Fruit fly (Drosophila melanogaster): Measurements from ENCODE around the gene CG33658.

CG33658 gene

DNA sequence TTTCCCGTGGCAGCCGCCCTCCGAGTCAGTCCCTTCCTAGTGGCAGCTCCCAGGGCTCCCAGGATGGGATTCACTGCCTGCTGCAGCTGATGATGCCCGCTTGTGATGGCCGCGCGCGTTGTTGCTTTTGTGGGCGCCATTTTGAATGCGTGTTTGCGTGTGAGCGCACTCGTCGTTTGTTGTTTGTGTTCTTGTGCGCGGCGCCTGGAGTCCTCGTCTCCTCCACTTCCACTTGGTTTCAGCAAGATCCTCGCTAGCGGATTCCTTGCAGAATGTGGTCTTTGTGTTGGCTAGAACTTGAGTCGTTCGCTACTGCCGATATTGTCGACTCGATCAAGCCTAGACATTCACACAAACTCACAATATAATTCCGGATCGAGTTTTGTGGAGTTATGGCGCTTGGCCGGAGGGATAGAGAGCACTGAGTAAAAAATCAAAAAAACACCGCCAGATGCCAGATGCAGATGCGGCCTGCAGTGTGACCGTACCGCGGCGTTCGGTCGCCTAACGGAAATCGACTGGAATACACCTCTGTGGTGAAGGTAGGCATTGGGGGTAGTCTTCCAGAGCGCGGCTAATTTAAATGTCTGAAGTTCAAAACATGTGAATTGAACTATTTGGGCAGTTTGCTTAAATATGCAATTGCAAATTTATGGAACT is 29.6 kb upstream of the CG33658 start, which contains the start of gene CycB3 (continued):
- TF ChIP-seq E2f2 (GFP tag; IDR thresholded peaks at IDR 0.05) (peak; percentile 100), corto (GFP tag; optimal IDR thresholded peaks at IDR 0.05) (no peak), rib (GFP tag; IDR thresholded peaks at IDR 0.05) (no peak), sima (GFP tag; optimal IDR thresholded peaks at IDR 0.05) (no peak), CG5953 (GFP tag; IDR thresholded peaks at IDR 0.05) (no peak), CG16815 (GFP tag; optimal IDR thresholded peaks at IDR 0.05) (no peak), vfl (GFP tag; optimal IDR thresholded peaks at IDR 0.05) (no peak), CG11398 (GFP tag; optimal IDR thresholded peaks at IDR 0.05) (no peak), caup (GFP tag; optimal IDR thresholded peaks at IDR 0.05; ENCODE audit: severe bottlenecking) (peak; percentile 49), CG12769 (tag; optimal IDR thresholded peaks at IDR 0.05) (no peak), CG30431 (GFP tag; optimal IDR thresholded peaks at IDR 0.05) (no peak), CG4617 (GFP tag; optimal IDR thresholded peaks at IDR 0.05; ENCODE audit: borderline replicate concordance) (peak; percentile 19), Dad (GFP tag; optimal IDR thresholded peaks at IDR 0.05) (peak; percentile 2), CHES-1-like (GFP tag; optimal IDR thresholded peaks at IDR 0.05) (peak; percentile 39), maf-S (GFP tag; optimal IDR thresholded peaks at IDR 0.05) (no peak), CG43689 (GFP tag; IDR thresholded peaks at IDR 0.05) (no peak), cato (GFP tag; optimal IDR thresholded peaks at IDR 0.05; ENCODE audit: borderline replicate concordance) (no peak), pnt (GFP tag; optimal IDR thresholded peaks at IDR 0.05) (no peak), CG14860 (GFP tag; IDR thresholded peaks at IDR 0.05; ENCODE audit: partially characterized antibody) (no peak), usp (GFP tag; optimal IDR thresholded peaks at IDR 0.05) (no peak), sug (tag; optimal IDR thresholded peaks at IDR 0.05) (no peak), CG3995 (GFP tag; optimal IDR thresholded peaks at IDR 0.05) (no peak), lbe (GFP tag; optimal IDR thresholded peaks at IDR 0.05) (no peak), abd-A (tag; optimal IDR thresholded peaks at IDR 0.05) (no peak), NC2β (GFP tag; optimal IDR thresholded peaks at IDR 0.05) (peak; percentile 51), ro (GFP tag; IDR thresholded peaks at IDR 0.05) (no peak), Lhr (GFP tag; optimal IDR thresholded peaks at IDR 0.05) (peak; percentile 43), Abd-B (GFP tag; optimal IDR thresholded peaks at IDR 0.05) (no peak), yki (optimal IDR thresholded peaks at IDR 0.05) (no peak), CG8944 (GFP tag; optimal IDR thresholded peaks at IDR 0.05) (no peak), Sry-δ (GFP tag; optimal IDR thresholded peaks at IDR 0.05) (peak; percentile 58), CG13894 (tag; optimal IDR thresholded peaks at IDR 0.05) (no peak), Atf6 (GFP tag; IDR thresholded peaks at IDR 0.05) (no peak), Hsf (GFP tag; optimal IDR thresholded peaks at IDR 0.05) (peak; percentile 11), salm (tag; optimal IDR thresholded peaks at IDR 0.05) (no peak), BEAF-32 (GFP tag; optimal IDR thresholded peaks at IDR 0.05) (peak; percentile 56), nmo (GFP tag; optimal IDR thresholded peaks at IDR 0.05) (peak; percentile 50), CG14667 (GFP tag; IDR thresholded peaks at IDR 0.05) (no peak), Pdp1 (GFP tag; optimal IDR thresholded peaks at IDR 0.05) (no peak), CG12219 (GFP tag; optimal IDR thresholded peaks at IDR 0.05) (peak; percentile 26), cad (GFP tag; optimal IDR thresholded peaks at IDR 0.05) (no peak), CG5245 (GFP tag; optimal IDR thresholded peaks at IDR 0.05) (no peak), CG11560 (tag; IDR thresholded peaks at IDR 0.05) (no peak), twi (tag; optimal IDR thresholded peaks at IDR 0.05) (peak; percentile 71), h (optimal IDR thresholded peaks at IDR 0.05) (no peak), klu (GFP tag; IDR thresholded peaks at IDR 0.05) (no peak), her (GFP tag; optimal IDR thresholded peaks at IDR 0.05) (peak; percentile 48), dm (GFP tag; optimal IDR thresholded peaks at IDR 0.05) (peak; percentile 53), CG30403 (GFP tag; optimal IDR thresholded peaks at IDR 0.05) (no peak), Mrtf (GFP tag; IDR thresholded peaks at IDR 0.05) (no peak), Doc3 (GFP tag; IDR thresholded peaks at IDR 0.05; ENCODE audit: partially characterized antibody) (no peak), chif (GFP tag; optimal IDR thresholded peaks at IDR 0.05) (peak in 1 of 2 experiments; percentile 25)
